Fruit fly (Drosophila melanogaster) whole organism, embryonic: ENCODE results near the gene CRIF.
A peak's percentile ranks its signal among the peaks of the same experiment; 100 is the strongest.

Experiments
- Adf1 ChIP-seq: fragments of 200-800 bp; sonication (Bioruptor generic); IDR thresholded peaks from 2 replicates; pipeline ENCODE4 v1.3.6; 2022; ENCODE audit warnings: missing biosample characterization, missing genetic modification characterization
- Asciz ChIP-seq: fragments of 200-800 bp; sonication (Bioruptor generic); optimal IDR thresholded peaks from 2 replicates; lab custom pipeline; 2017; ENCODE audit warnings: missing biosample characterization, mild to moderate bottlenecking, missing genetic modification characterization, missing genetic modification reagents
- Atf-2 ChIP-seq: fragments of 200-800 bp; sonication (Bioruptor generic); optimal IDR thresholded peaks from 2 replicates; lab custom pipeline; 2016; ENCODE audit warnings: missing biosample characterization, missing genetic modification characterization
- Awh ChIP-seq: fragments of 200-800 bp; sonication (Bioruptor generic); IDR thresholded peaks from 2 replicates; pipeline ENCODE4, ENCODE4 v1.3.6; 2022; ENCODE audit warnings: missing biosample characterization, missing genetic modification characterization
- Blimp-1 ChIP-seq: fragments of 200-800 bp; sonication (Bioruptor generic); optimal IDR thresholded peaks from 3 replicates; lab custom pipeline; 2018; ENCODE audit warnings: missing biosample characterization, missing genetic modification characterization, mild to moderate bottlenecking, moderate library complexity, missing genetic modification reagents
- C15 ChIP-seq: fragments of 200-800 bp; sonication (Bioruptor generic); IDR thresholded peaks from 3 replicates; pipeline ENCODE4 v1.3.6; 2022; ENCODE audit warnings: missing biosample characterization, missing genetic modification characterization
- CG10147 ChIP-seq: fragments of 200-800 bp; sonication (Bioruptor generic); optimal IDR thresholded peaks from 2 replicates; lab custom pipeline; 2019; ENCODE audit warnings: missing biosample characterization, mild to moderate bottlenecking, missing genetic modification characterization, moderate library complexity
- CG10979 ChIP-seq: fragments of 200-800 bp; sonication (Bioruptor generic); optimal IDR thresholded peaks from 2 replicates; lab custom pipeline; 2018; ENCODE audit warnings: missing biosample characterization, mild to moderate bottlenecking, missing genetic modification characterization, moderate library complexity
- CG11696 ChIP-seq: fragments of 200-800 bp; sonication (Bioruptor generic); IDR thresholded peaks from 2 replicates; pipeline ENCODE4 v1.3.6; 2022; ENCODE audit warnings: missing biosample characterization, missing genetic modification characterization
- CG12155 ChIP-seq: fragments of 200-800 bp; sonication (Bioruptor generic); optimal IDR thresholded peaks from 3 replicates; lab custom pipeline; 2016; ENCODE audit warnings: missing biosample characterization, missing genetic modification characterization
- CG13624 ChIP-seq: fragments of 200-800 bp; sonication (Bioruptor generic); optimal IDR thresholded peaks from 2 replicates; lab custom pipeline; 2016; ENCODE audit warnings: missing biosample characterization, missing genetic modification characterization
- CG16813 ChIP-seq: fragments of 200-800 bp; sonication (Bioruptor generic); IDR thresholded peaks from 3 replicates; pipeline ENCODE4 v1.3.6; 2022; ENCODE audit warnings: missing biosample characterization, missing genetic modification characterization; ENCODE audit not compliant: partially characterized antibody
- CG17829 ChIP-seq: fragments of 200-800 bp; optimal IDR thresholded peaks from 2 replicates; lab custom pipeline; 2019; ENCODE audit warnings: missing biosample characterization, mild to moderate bottlenecking, missing genetic modification characterization, moderate library complexity
- CG31388 ChIP-seq: fragments of 200-800 bp; sonication (Bioruptor generic); optimal IDR thresholded peaks from 2 replicates; lab custom pipeline; 2016; ENCODE audit warnings: missing biosample characterization, missing genetic modification characterization
- CG34224 ChIP-seq: fragments of 200-800 bp; sonication (Bioruptor generic); IDR thresholded peaks from 3 replicates; pipeline ENCODE4 v1.3.6; 2022; ENCODE audit warnings: missing biosample characterization, missing genetic modification characterization; ENCODE audit not compliant: partially characterized antibody
- CG4404 ChIP-seq: fragments of 200-800 bp; sonication (Bioruptor generic); IDR thresholded peaks from 2 replicates; pipeline ENCODE4 v1.3.6; 2022; ENCODE audit warnings: missing biosample characterization, missing genetic modification characterization
- CG6654 ChIP-seq: fragments of 200-800 bp; sonication (Bioruptor generic); optimal IDR thresholded peaks from 2 replicates; lab custom pipeline; 2017; ENCODE audit warnings: missing biosample characterization, mild to moderate bottlenecking, missing genetic modification characterization
- CG7987 ChIP-seq: fragments of 200-800 bp; sonication (Bioruptor generic); optimal IDR thresholded peaks from 2 replicates; lab custom pipeline; 2018; ENCODE audit warnings: missing biosample characterization, mild to moderate bottlenecking, missing genetic modification characterization, moderate library complexity
- CG8359 ChIP-seq: fragments of 200-800 bp; sonication (Bioruptor generic); optimal IDR thresholded peaks from 2 replicates; lab custom pipeline; 2017; ENCODE audit warnings: missing biosample characterization, mild to moderate bottlenecking, missing genetic modification characterization, borderline replicate concordance
- CkIIα-i1 ChIP-seq: fragments of 200-800 bp; sonication (Bioruptor generic); IDR thresholded peaks from 2 replicates; pipeline ENCODE4 v1.3.6; 2022; ENCODE audit warnings: missing biosample characterization, missing genetic modification characterization
- Dll ChIP-seq: fragments of 200-800 bp; sonication (Bioruptor generic); IDR thresholded peaks from 4 replicates; pipeline ENCODE4 v1.3.6; 2022; ENCODE audit warnings: missing biosample characterization, missing genetic modification characterization; ENCODE audit not compliant: partially characterized antibody
- E2f1 ChIP-seq: fragments of 200-800 bp; sonication (Bioruptor generic); IDR thresholded peaks from 2 replicates; pipeline ENCODE4 v1.3.6; 2022; ENCODE audit warnings: missing biosample characterization, missing genetic modification characterization
- ERR ChIP-seq: fragments of 200-800 bp; sonication (Bioruptor generic); optimal IDR thresholded peaks from 2 replicates; lab custom pipeline; 2016; ENCODE audit warnings: missing biosample characterization, missing genetic modification characterization
- Ets97D ChIP-seq: fragments of 200-800 bp; sonication (Bioruptor generic); optimal IDR thresholded peaks from 3 replicates; lab custom pipeline; 2016; ENCODE audit warnings: missing biosample characterization, missing genetic modification characterization
- HHEX ChIP-seq: fragments of 200-800 bp; sonication (Bioruptor generic); optimal IDR thresholded peaks from 3 replicates; lab custom pipeline; 2017; ENCODE audit warnings: missing biosample characterization, mild to moderate bottlenecking, missing genetic modification characterization, missing genetic modification reagents
- Kr ChIP-seq: fragments of 200-800 bp; sonication (Bioruptor generic); optimal IDR thresholded peaks from 2 replicates; lab custom pipeline; 2017; ENCODE audit warnings: missing biosample characterization, mild to moderate bottlenecking, missing genetic modification characterization
- Lpt ChIP-seq: fragments of >200 bp; optimal IDR thresholded peaks from 2 replicates; lab custom pipeline; 2018; ENCODE audit warnings: missing biosample characterization, missing genetic modification characterization
- Mad ChIP-seq: fragments of 200-800 bp; sonication (Bioruptor generic); optimal IDR thresholded peaks from 2 replicates; lab custom pipeline; 2016; ENCODE audit warnings: missing biosample characterization, missing genetic modification characterization
- Med ChIP-seq: fragments of 200-800 bp; sonication (Bioruptor generic); peaks from one replicate; lab custom pipeline; 2016; ENCODE audit warnings: missing biosample characterization, missing genetic modification characterization, mild to moderate bottlenecking, inconsistent platforms, moderate library complexity
- Mes4 ChIP-seq: fragments of 200-800 bp; sonication (Bioruptor generic); optimal IDR thresholded peaks from 2 replicates; lab custom pipeline; 2016; ENCODE audit warnings: missing biosample characterization, missing genetic modification characterization
- Nf-YB ChIP-seq: fragments of 200-800 bp; sonication (Bioruptor generic); optimal IDR thresholded peaks from 3 replicates; lab custom pipeline; 2019; ENCODE audit warnings: missing biosample characterization, mild to moderate bottlenecking, missing genetic modification characterization, moderate library complexity
- Pdp1 ChIP-seq, 2 experiments: fragments of 200-800 bp; sonication (Bioruptor generic); optimal IDR thresholded peaks; 3 replicates each; lab custom pipeline; 2016; ENCODE audit warnings: missing biosample characterization in 2 of 2, missing genetic modification characterization in 2 of 2, mild to moderate bottlenecking in 1 of 2, moderate library complexity in 1 of 2
- ab ChIP-seq: fragments of 200-800 bp; sonication (Bioruptor generic); optimal IDR thresholded peaks from 2 replicates; lab custom pipeline; 2016; ENCODE audit warnings: missing biosample characterization, missing genetic modification characterization
- al ChIP-seq: fragments of 200-800 bp; sonication (Bioruptor generic); IDR thresholded peaks from 2 replicates; pipeline ENCODE4 v1.3.6; 2022; ENCODE audit warnings: missing biosample characterization, missing genetic modification characterization
- az2 ChIP-seq: fragments of 200-800 bp; sonication (Bioruptor generic); optimal IDR thresholded peaks from 3 replicates; lab custom pipeline; 2016; ENCODE audit warnings: missing biosample characterization, missing genetic modification characterization
- bowl ChIP-seq: fragments of 200-800 bp; sonication (Bioruptor generic); IDR thresholded peaks from 2 replicates; pipeline ENCODE4 v1.3.6; 2022; ENCODE audit warnings: missing biosample characterization, missing genetic modification characterization
- dm ChIP-seq: fragments of 200-800 bp; sonication (Bioruptor generic); optimal IDR thresholded peaks from 3 replicates; lab custom pipeline; 2016; ENCODE audit warnings: missing biosample characterization, missing genetic modification characterization
- fd3F ChIP-seq: fragments of 200-800 bp; sonication (Bioruptor generic); optimal IDR thresholded peaks from 2 replicates; lab custom pipeline; 2018; ENCODE audit warnings: missing biosample characterization, mild to moderate bottlenecking, missing genetic modification characterization, moderate library complexity
- ftz-f1 ChIP-seq: fragments of 200-800 bp; sonication (Bioruptor generic); optimal IDR thresholded peaks from 2 replicates; lab custom pipeline; 2016; ENCODE audit warnings: missing biosample characterization, missing genetic modification characterization
- gce ChIP-seq: fragments of 200-800 bp; sonication (Bioruptor generic); IDR thresholded peaks from 3 replicates; pipeline ENCODE4 v1.3.6; 2022; ENCODE audit warnings: missing biosample characterization, missing genetic modification characterization
- lab ChIP-seq: fragments of 200-800 bp; sonication (Bioruptor generic); optimal IDR thresholded peaks from 3 replicates; lab custom pipeline; 2017; ENCODE audit warnings: missing biosample characterization, missing genetic modification characterization, mild to moderate bottlenecking, moderate library complexity, missing genetic modification reagents
- lilli ChIP-seq: fragments of 200-800 bp; sonication (Bioruptor generic); optimal IDR thresholded peaks from 3 replicates; lab custom pipeline; 2016; ENCODE audit warnings: missing biosample characterization, missing genetic modification characterization
- lola ChIP-seq, 3 experiments: fragments of >200 bp in 2 of 3; fragments of 200-800 bp in 1 of 3; sonication (Bioruptor generic) in 1 of 3; optimal IDR thresholded peaks; 2 replicates each; lab custom pipeline; 2017 to 2019; ENCODE audit warnings: missing biosample characterization in 3 of 3, missing genetic modification characterization in 3 of 3, mild to moderate bottlenecking in 1 of 3, moderate library complexity in 1 of 3
- mirr ChIP-seq: fragments of 200-800 bp; sonication (Bioruptor generic); optimal IDR thresholded peaks from 3 replicates; lab custom pipeline; 2018; ENCODE audit warnings: missing biosample characterization, mild to moderate bottlenecking, missing genetic modification characterization
- pros ChIP-seq: fragments of 200-800 bp; sonication (Bioruptor generic); optimal IDR thresholded peaks from 3 replicates; lab custom pipeline; 2019; ENCODE audit warnings: missing biosample characterization, mild to moderate bottlenecking, missing genetic modification characterization, moderate library complexity
- shn ChIP-seq: fragments of 200-800 bp; sonication (Bioruptor generic); optimal IDR thresholded peaks from 3 replicates; lab custom pipeline; 2016; ENCODE audit warnings: missing biosample characterization, missing genetic modification characterization
- tin ChIP-seq: fragments of 200-800 bp; sonication (Bioruptor generic); optimal IDR thresholded peaks from 3 replicates; lab custom pipeline; 2016; ENCODE audit warnings: missing biosample characterization, missing genetic modification characterization
- zf30C ChIP-seq: fragments of 200-800 bp; sonication (Bioruptor generic); optimal IDR thresholded peaks from 3 replicates; lab custom pipeline; 2018; ENCODE audit warnings: missing biosample characterization, mild to moderate bottlenecking, missing genetic modification characterization

The CRIF gene

DNA sequence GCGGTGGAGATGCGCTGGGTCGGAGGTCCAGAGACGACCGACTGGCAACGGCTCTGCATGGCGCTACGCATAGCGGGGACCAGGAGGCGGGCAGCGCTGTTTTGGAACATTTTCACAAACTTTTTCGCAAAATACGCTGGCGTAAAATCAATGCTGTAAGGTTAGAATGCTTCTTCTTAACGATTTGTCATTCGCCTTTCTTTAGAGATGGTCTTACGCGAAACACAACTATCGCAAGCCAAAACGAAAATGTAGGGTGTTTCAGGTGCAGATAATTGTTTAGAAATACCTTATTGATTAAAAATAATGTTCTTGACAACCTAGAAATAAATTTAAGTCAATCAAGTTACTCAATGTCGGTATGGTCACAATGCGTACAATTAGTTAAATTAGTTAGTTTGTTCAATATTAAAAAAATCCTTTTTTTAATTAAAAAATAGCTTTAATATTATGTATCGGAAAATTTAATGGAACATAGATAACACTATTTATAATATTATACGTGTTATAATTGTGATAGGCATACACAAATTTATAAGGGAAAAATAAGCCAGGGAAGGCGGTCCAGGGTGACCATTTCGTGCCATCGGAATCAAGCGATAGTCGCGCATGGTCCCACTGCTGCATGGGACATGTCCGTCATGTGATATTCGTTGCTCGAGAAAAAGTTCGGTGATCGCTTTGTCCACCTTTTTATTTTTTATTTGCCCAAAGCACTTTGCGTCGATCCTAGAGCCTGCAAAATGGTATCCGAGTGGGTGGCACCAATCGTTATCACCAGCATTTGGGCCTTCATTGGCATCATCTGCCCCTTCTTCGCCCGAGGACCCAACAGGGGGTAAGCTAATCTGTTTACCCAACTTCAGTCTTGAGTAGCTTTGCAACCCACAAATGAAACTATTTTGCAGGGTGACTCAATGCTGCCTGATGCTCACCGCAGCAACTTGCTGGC is 29.2 kb downstream of the CRIF start, which contains the start of the genes COX8 and VhaM9.7-b (continued):
- TF ChIP-seq lilli (GFP tag; lab: Kevin White, UChicago) = peak; percentile 80
- no peak for TF ChIP-seq CG7987 (GFP tag; lab: Kevin White, UChicago)
- TF ChIP-seq zf30C (GFP tag; lab: Kevin White, UChicago) = no peak
- peak; percentile 80 for TF ChIP-seq CG16813 (GFP tag; lab: Robert Waterston, UW)
- peak; percentile 32 for TF ChIP-seq fd3F (GFP tag; lab: Kevin White, UChicago)
- TF ChIP-seq Lpt = no peak
- TF ChIP-seq Awh (GFP tag; lab: Robert Waterston, UW) = no peak
- no peak for TF ChIP-seq pros (GFP tag; lab: Kevin White, UChicago)
- TF ChIP-seq CG34224 (GFP tag; lab: Robert Waterston, UW) = peak; percentile 21; the same call in 1 of the 3 replicates
- TF ChIP-seq dm (GFP tag; lab: Kevin White, UChicago) = peak; percentile 12
- peak; percentile 64 for TF ChIP-seq tin
- no peak for TF ChIP-seq mirr (GFP tag; lab: Kevin White, UChicago)
- TF ChIP-seq Adf1 (GFP tag; lab: Robert Waterston, UW) = no peak
- TF ChIP-seq ERR = no peak
- TF ChIP-seq ab (GFP tag; lab: Kevin White, UChicago) = peak; percentile 32
- TF ChIP-seq Blimp-1 (GFP tag; lab: Kevin White, UChicago) = no peak
- peak; percentile 30 for TF ChIP-seq CG31388 (GFP tag; lab: Kevin White, UChicago)
- TF ChIP-seq Nf-YB (GFP tag; lab: Kevin White, UChicago) = no peak
- TF ChIP-seq az2 (GFP tag; lab: Kevin White, UChicago) = peak; percentile 57
- peak; percentile 80 for TF ChIP-seq Dll (GFP tag; lab: Robert Waterston, UW)
- TF ChIP-seq Med (GFP tag; lab: Kevin White, UChicago) = peak; percentile 85
- TF ChIP-seq E2f1 (GFP tag; lab: Robert Waterston, UW) = peak; percentile 41
- peak; percentile 40 for TF ChIP-seq CG17829 (tag; lab: Kevin White, UChicago)
- peak; percentile 52 for TF ChIP-seq shn (GFP tag; lab: Kevin White, UChicago)
- TF ChIP-seq lab (GFP tag; lab: Kevin White, UChicago) = no peak
- TF ChIP-seq Asciz (GFP tag; lab: Kevin White, UChicago) = no peak
- TF ChIP-seq HHEX = no peak
- TF ChIP-seq CG8359 (GFP tag; lab: Kevin White, UChicago) = no peak
- no peak for TF ChIP-seq Kr (GFP tag; lab: Kevin White, UChicago)
- peak; percentile 37 for TF ChIP-seq CG10979 (tag; lab: Kevin White, UChicago)
- TF ChIP-seq Ets97D (GFP tag; lab: Kevin White, UChicago) = peak; percentile 56
- no peak for TF ChIP-seq bowl (GFP tag; lab: Robert Waterston, UW)
- no peak for TF ChIP-seq CkIIα-i1 (GFP tag; lab: Robert Waterston, UW)
- peak; percentile 56 for TF ChIP-seq CG13624 (GFP tag; lab: Kevin White, UChicago)
- TF ChIP-seq gce (GFP tag; lab: Robert Waterston, UW) = no peak
- peak; percentile 43 for TF ChIP-seq Atf-2
- TF ChIP-seq Mad = no peak
- TF ChIP-seq C15 (GFP tag; lab: Robert Waterston, UW) = no peak
- TF ChIP-seq Mes4 (GFP tag; lab: Kevin White, UChicago) = no peak
- peak; percentile 51 to 99 for TF ChIP-seq Pdp1 (GFP tag; optimal IDR thresholded peaks at IDR 0.05; lab: Kevin White, UChicago)
- no peak for TF ChIP-seq CG6654 (GFP tag; lab: Kevin White, UChicago)
- no peak for TF ChIP-seq CG11696
- peak in 1 of 3 experiments; percentile 62 for TF ChIP-seq lola (GFP tag; optimal IDR thresholded peaks at IDR 0.05; lab: Kevin White, UChicago)
- no peak for TF ChIP-seq ftz-f1 (GFP tag; lab: Kevin White, UChicago)
- peak; percentile 65 for TF ChIP-seq CG12155 (GFP tag; lab: Kevin White, UChicago)
- peak; percentile 57; the same call in 1 of the 2 replicates for TF ChIP-seq al (GFP tag; lab: Robert Waterston, UW)
- TF ChIP-seq CG10147 (GFP tag; lab: Kevin White, UChicago) = no peak
- no peak for TF ChIP-seq CG4404 (GFP tag; lab: Robert Waterston, UW)
